Fruit fly (Drosophila melanogaster) whole organism, embryonic: ENCODE data around the gene Mco4.
"Not testable (repeated sequence)": the region's sequence is repeated elsewhere in the genome, so short reads cannot be mapped to it uniquely, and the experiment has no call there.

ENCODE experiments used
- Ada2b ChIP-seq: fragments of 200-800 bp; sonication (Bioruptor generic); IDR thresholded peaks from 2 replicates; pipeline ENCODE4 v1.3.6; 2022; ENCODE audit warnings: missing biosample characterization, missing genetic modification characterization
- Adf1 ChIP-seq: fragments of 200-800 bp; sonication (Bioruptor generic); IDR thresholded peaks from 2 replicates; pipeline ENCODE4 v1.3.6; 2022; ENCODE audit warnings: missing biosample characterization, missing genetic modification characterization
- Antp ChIP-seq: fragments of 200-800 bp; sonication (Bioruptor generic); optimal IDR thresholded peaks from 3 replicates; lab custom pipeline; 2016; ENCODE audit warnings: missing biosample characterization, missing genetic modification characterization
- Bdp1 ChIP-seq: fragments of 200-800 bp; sonication (Bioruptor generic); optimal IDR thresholded peaks from 3 replicates; lab custom pipeline; 2016; ENCODE audit warnings: missing biosample characterization, missing genetic modification characterization
- CG10209 ChIP-seq: fragments of 200-800 bp; sonication (Bioruptor generic); optimal IDR thresholded peaks from 3 replicates; lab custom pipeline; 2017; ENCODE audit warnings: missing biosample characterization, mild to moderate bottlenecking, missing genetic modification characterization, missing genetic modification reagents
- CG10462 ChIP-seq: fragments of 200-800 bp; sonication (Bioruptor generic); optimal IDR thresholded peaks from 2 replicates; lab custom pipeline; 2016; ENCODE audit warnings: missing biosample characterization, missing genetic modification characterization
- CG10959 ChIP-seq: fragments of 200-800 bp; sonication (Bioruptor generic); IDR thresholded peaks from 2 replicates; pipeline ENCODE4 v1.3.6; 2022; ENCODE audit warnings: missing biosample characterization, missing genetic modification characterization
- CG14710 ChIP-seq: fragments of 200-800 bp; sonication (Bioruptor generic); optimal IDR thresholded peaks from 3 replicates; lab custom pipeline; 2019; ENCODE audit warnings: missing biosample characterization, mild to moderate bottlenecking, missing genetic modification characterization, moderate library complexity
- CG15601 ChIP-seq: fragments of 200-800 bp; sonication (Bioruptor generic); optimal IDR thresholded peaks from 3 replicates; lab custom pipeline; 2019; ENCODE audit warnings: missing biosample characterization, mild to moderate bottlenecking, missing genetic modification characterization, moderate library complexity
- CG1647 ChIP-seq: fragments of 200-800 bp; sonication (Bioruptor generic); optimal IDR thresholded peaks from 3 replicates; lab custom pipeline; 2016; ENCODE audit warnings: missing biosample characterization, missing genetic modification characterization
- CG16863 ChIP-seq: fragments of 200-800 bp; sonication (Bioruptor generic); optimal IDR thresholded peaks from 3 replicates; lab custom pipeline; 2016; ENCODE audit warnings: missing biosample characterization, missing genetic modification characterization
- CG17829 ChIP-seq: fragments of 200-800 bp; optimal IDR thresholded peaks from 2 replicates; lab custom pipeline; 2019; ENCODE audit warnings: missing biosample characterization, mild to moderate bottlenecking, missing genetic modification characterization, moderate library complexity
- CG18619 ChIP-seq: fragments of 200-800 bp; sonication (Bioruptor generic); optimal IDR thresholded peaks from 3 replicates; lab custom pipeline; 2017; ENCODE audit warnings: missing biosample characterization, mild to moderate bottlenecking, missing genetic modification characterization
- CG2678 ChIP-seq: fragments of 200-800 bp; sonication (Bioruptor generic); optimal IDR thresholded peaks from 3 replicates; lab custom pipeline; 2019; ENCODE audit warnings: missing biosample characterization, mild to moderate bottlenecking, missing genetic modification characterization, moderate library complexity
- CG31224 ChIP-seq: fragments of 200-800 bp; sonication (Bioruptor generic); IDR thresholded peaks from 2 replicates; pipeline ENCODE4 v1.3.6; 2022; ENCODE audit warnings: missing biosample characterization, missing genetic modification characterization
- CG31388 ChIP-seq: fragments of 200-800 bp; sonication (Bioruptor generic); optimal IDR thresholded peaks from 2 replicates; lab custom pipeline; 2016; ENCODE audit warnings: missing biosample characterization, missing genetic modification characterization
- CG8290 ChIP-seq, 3 experiments: fragments of 200-800 bp; sonication (Bioruptor generic); optimal IDR thresholded peaks; 2 replicates each; lab custom pipeline; 2016 to 2019; ENCODE audit warnings: missing biosample characterization in 3 of 3, missing genetic modification characterization in 3 of 3, mild to moderate bottlenecking in 2 of 3, moderate library complexity in 1 of 3
- CG8924 ChIP-seq: fragments of 200-800 bp; optimal IDR thresholded peaks from 3 replicates; lab custom pipeline; 2019; ENCODE audit warnings: missing biosample characterization, mild to moderate bottlenecking, missing genetic modification characterization, moderate library complexity
- CG9215 ChIP-seq: fragments of 200-800 bp; sonication (Bioruptor generic); IDR thresholded peaks from 2 replicates; pipeline ENCODE4 v1.3.6; 2022; ENCODE audit warnings: missing biosample characterization, missing genetic modification characterization
- CG9609 ChIP-seq: fragments of 200-800 bp; sonication (Bioruptor generic); optimal IDR thresholded peaks from 3 replicates; lab custom pipeline; 2016; ENCODE audit warnings: missing biosample characterization, missing genetic modification characterization
- CG9932 ChIP-seq: fragments of 200-800 bp; sonication (Bioruptor generic); IDR thresholded peaks from 2 replicates; pipeline ENCODE4 v1.3.6; 2022; ENCODE audit warnings: missing biosample characterization, missing genetic modification characterization
- Ets97D ChIP-seq: fragments of 200-800 bp; sonication (Bioruptor generic); optimal IDR thresholded peaks from 3 replicates; lab custom pipeline; 2016; ENCODE audit warnings: missing biosample characterization, missing genetic modification characterization
- Myb ChIP-seq: fragments of 200-800 bp; sonication (Bioruptor generic); optimal IDR thresholded peaks from 2 replicates; lab custom pipeline; 2016; ENCODE audit warnings: missing biosample characterization, missing genetic modification characterization
- aop ChIP-seq: fragments of 200-800 bp; sonication (Bioruptor generic); IDR thresholded peaks from 2 replicates; pipeline ENCODE4 v1.3.6; 2022; ENCODE audit warnings: missing biosample characterization, missing genetic modification characterization
- bbx ChIP-seq: fragments of 200-800 bp; sonication (Bioruptor generic); IDR thresholded peaks from 2 replicates; pipeline ENCODE4 v1.3.6; 2022; ENCODE audit warnings: missing biosample characterization, missing genetic modification characterization; ENCODE audit not compliant: partially characterized antibody
- bcd ChIP-seq: fragments of 200-800 bp; sonication (Bioruptor generic); optimal IDR thresholded peaks from 2 replicates; lab custom pipeline; 2017; ENCODE audit warnings: missing biosample characterization, mild to moderate bottlenecking, missing genetic modification characterization
- bowl ChIP-seq: fragments of 200-800 bp; sonication (Bioruptor generic); IDR thresholded peaks from 2 replicates; pipeline ENCODE4 v1.3.6; 2022; ENCODE audit warnings: missing biosample characterization, missing genetic modification characterization
- crp ChIP-seq, 2 experiments: fragments of 200-800 bp; sonication (Bioruptor generic); optimal IDR thresholded peaks; 2 replicates in 1 of 2; 3 replicates in 1 of 2; lab custom pipeline; 2017; ENCODE audit warnings: missing biosample characterization in 2 of 2, missing genetic modification characterization in 2 of 2, mild to moderate bottlenecking in 1 of 2, moderate library complexity in 1 of 2
- her ChIP-seq: fragments of 200-800 bp; sonication (Bioruptor generic); optimal IDR thresholded peaks from 2 replicates; lab custom pipeline; 2016; ENCODE audit warnings: missing biosample characterization, missing genetic modification characterization
- insv ChIP-seq, 2 experiments: fragments of 200-800 bp; sonication (Bioruptor generic); optimal IDR thresholded peaks; 3 replicates each; lab custom pipeline; 2016 to 2018; ENCODE audit warnings: missing biosample characterization in 2 of 2, missing genetic modification characterization in 2 of 2
- klu ChIP-seq: fragments of 200-800 bp; sonication (Bioruptor generic); IDR thresholded peaks from 2 replicates; pipeline ENCODE4 v1.3.6; 2022; ENCODE audit warnings: missing biosample characterization, missing genetic modification characterization
- mam ChIP-seq: fragments of 200-800 bp; sonication (Bioruptor generic); optimal IDR thresholded peaks from 3 replicates; lab custom pipeline; 2016; ENCODE audit warnings: missing biosample characterization, missing genetic modification characterization
- onecut ChIP-seq: fragments of 200-800 bp; sonication (Bioruptor generic); IDR thresholded peaks from 2 replicates; pipeline ENCODE4 v1.3.6; 2022; ENCODE audit warnings: missing biosample characterization, missing genetic modification characterization
- pho ChIP-seq: fragments of 200-800 bp; sonication (Bioruptor generic); optimal IDR thresholded peaks from 2 replicates; lab custom pipeline; 2016; ENCODE audit warnings: missing biosample characterization, missing genetic modification characterization
- pzg ChIP-seq: fragments of 200-800 bp; sonication (Bioruptor generic); optimal IDR thresholded peaks from 3 replicates; lab custom pipeline; 2018; ENCODE audit warnings: missing biosample characterization, mild to moderate bottlenecking, missing genetic modification characterization, moderate library complexity
- ranshi ChIP-seq: fragments of 200-800 bp; sonication (Bioruptor generic); IDR thresholded peaks from 2 replicates; pipeline ENCODE4 v1.3.6; 2022; ENCODE audit warnings: missing biosample characterization, missing genetic modification characterization
- slou ChIP-seq: fragments of 200-800 bp; sonication (Bioruptor generic); optimal IDR thresholded peaks from 3 replicates; lab custom pipeline; 2016; ENCODE audit warnings: missing biosample characterization, missing genetic modification characterization
- slp2 ChIP-seq: fragments of 200-800 bp; sonication (Bioruptor generic); optimal IDR thresholded peaks from 2 replicates; lab custom pipeline; 2016; ENCODE audit warnings: missing biosample characterization, missing genetic modification characterization
- sna ChIP-seq: fragments of 200-800 bp; sonication (Bioruptor generic); IDR thresholded peaks from 2 replicates; pipeline ENCODE4 v1.3.6; 2022; ENCODE audit warnings: missing biosample characterization, missing genetic modification characterization; ENCODE audit not compliant: partially characterized antibody
- stwl ChIP-seq: fragments of 200-800 bp; sonication (Bioruptor generic); optimal IDR thresholded peaks from 3 replicates; lab custom pipeline; 2018; ENCODE audit warnings: missing biosample characterization, mild to moderate bottlenecking, missing genetic modification characterization, moderate library complexity
- vnd ChIP-seq: fragments of 200-800 bp; sonication (Bioruptor generic); IDR thresholded peaks from 3 replicates; pipeline ENCODE4 v1.3.6; 2022; ENCODE audit warnings: missing biosample characterization, missing genetic modification characterization; ENCODE audit not compliant: partially characterized antibody
- yki ChIP-seq: fragments of >200 bp; optimal IDR thresholded peaks from 3 replicates; lab custom pipeline; 2018
- z ChIP-seq: fragments of 200-800 bp; sonication (Bioruptor generic); IDR thresholded peaks from 3 replicates; pipeline ENCODE4 v1.3.6; 2022; ENCODE audit warnings: missing biosample characterization, missing genetic modification characterization
- zf30C ChIP-seq: fragments of 200-800 bp; sonication (Bioruptor generic); optimal IDR thresholded peaks from 3 replicates; lab custom pipeline; 2018; ENCODE audit warnings: missing biosample characterization, mild to moderate bottlenecking, missing genetic modification characterization

Gene Mco4

dm6 chrX:17856029-17856428 lies at the start of gene Mco4:
Mco4 (minus strand) TSS chrX:17856129.
- no peak for TF ChIP-seq slp2 (GFP tag; lab: Kevin White, UChicago)
- no peak for TF ChIP-seq pzg (GFP tag; lab: Kevin White, UChicago)

- not testable (repeated sequence) for TF ChIP-seq CG2678 (tag; lab: Kevin White, UChicago); CG8924 (tag; lab: Kevin White, UChicago); pho (GFP tag; lab: Kevin White, UChicago)
These were observed 43.5 kb upstream of the Mco4 start, which contains the start of gene Gss2 for dm6 chrX:17899402-17899801. Gss2 (plus strand) TSS chrX:17899702.

- TF ChIP-seq Adf1; ranshi (GFP tag; lab: Robert Waterston, UW); slou (GFP tag; lab: Kevin White, UChicago): not testable (repeated sequence)
- TF ChIP-seq, all 482 proteins: peak for 0; not testable (repeated sequence) for 482
These were observed 33.3 kb upstream of the Mco4 start, which contains the start of gene Gss1 for dm6 chrX:17889247-17889646. Gss1 (plus strand) TSS chrX:17889547.

dm6 chrX:17887877-17888276 lies 31.9 kb upstream of the Mco4 start, which contains the start of gene CG6788:
CG6788 (plus strand) TSS chrX:17888177.
- TF ChIP-seq Ada2b: no peak
- no peak for TF ChIP-seq bowl
- no peak for TF ChIP-seq onecut
- TF ChIP-seq CG10209: no peak
- TF ChIP-seq vnd (GFP tag; lab: Robert Waterston, UW): no peak
- no peak for TF ChIP-seq CG9609 (GFP tag; lab: Kevin White, UChicago)
- no peak for TF ChIP-seq crp (GFP tag; optimal IDR thresholded peaks at IDR 0.05; lab: Kevin White, UChicago)
- TF ChIP-seq yki: no peak
- no peak for TF ChIP-seq CG17829 (tag; lab: Kevin White, UChicago)
- no peak for TF ChIP-seq insv (GFP tag; optimal IDR thresholded peaks at IDR 0.05; lab: Kevin White, UChicago)
- no peak for TF ChIP-seq CG8290 (GFP tag; optimal IDR thresholded peaks at IDR 0.05; lab: Kevin White, UChicago)
- TF ChIP-seq CG8290 (tag; optimal IDR thresholded peaks at IDR 0.05; lab: Kevin White, UChicago): no peak
- no peak for TF ChIP-seq CG10462
- TF ChIP-seq Bdp1 (GFP tag; lab: Kevin White, UChicago): no peak
- TF ChIP-seq mam (GFP tag; lab: Kevin White, UChicago): no peak
- TF ChIP-seq CG15601 (tag; lab: Kevin White, UChicago): no peak
- TF ChIP-seq CG16863 (GFP tag; lab: Kevin White, UChicago): no peak

dm6 chrX:17887208-17887627 lies 31.3 kb upstream of the Mco4 start, which contains the start of gene mnb:
mnb (minus strand) TSS chrX:17887222.
- TF ChIP-seq CG9215 (GFP tag; lab: Robert Waterston, UW): peak; percentile 38; the same call in 1 of the 2 replicates
- TF ChIP-seq Ets97D (GFP tag; lab: Kevin White, UChicago): peak; percentile 68
- no peak for TF ChIP-seq CG31224 (GFP tag; lab: Robert Waterston, UW)
- peak; percentile 73 for TF ChIP-seq CG14710 (tag; lab: Kevin White, UChicago)
- TF ChIP-seq bcd (GFP tag; lab: Kevin White, UChicago): peak; percentile 28
- TF ChIP-seq CG10959: no peak
- TF ChIP-seq klu (GFP tag; lab: Robert Waterston, UW): no peak
- TF ChIP-seq stwl (tag; lab: Kevin White, UChicago): peak; percentile 37
- TF ChIP-seq sna (GFP tag; lab: Robert Waterston, UW): peak; percentile 99
- TF ChIP-seq CG31388 (GFP tag; lab: Kevin White, UChicago): no peak
- no peak for TF ChIP-seq z (GFP tag; lab: Robert Waterston, UW)
- no peak for TF ChIP-seq CG18619 (GFP tag; lab: Kevin White, UChicago)
- no peak for TF ChIP-seq her
- TF ChIP-seq aop: no peak
- peak; percentile 72 for TF ChIP-seq CG9932 (GFP tag; lab: Robert Waterston, UW)
- peak; percentile 9 for TF ChIP-seq CG1647 (GFP tag; lab: Kevin White, UChicago)
- TF ChIP-seq bbx (GFP tag; lab: Robert Waterston, UW): peak; percentile 99
- peak; percentile 10 for TF ChIP-seq CG8290 (GFP tag; optimal IDR thresholded peaks at IDR 0.05; lab: Kevin White, UChicago)
- TF ChIP-seq CG8290 (tag; optimal IDR thresholded peaks at IDR 0.05; lab: Kevin White, UChicago): peak in 1 of 2 experiments; percentile 5
- TF ChIP-seq slou (GFP tag; lab: Kevin White, UChicago): peak; percentile 11
- no peak for TF ChIP-seq zf30C (GFP tag; lab: Kevin White, UChicago)
- TF ChIP-seq Myb (GFP tag; lab: Kevin White, UChicago): peak; percentile 87
- TF ChIP-seq Antp (GFP tag; lab: Kevin White, UChicago): peak; percentile 11
